Fruit fly (Drosophila melanogaster) whole organism, pupa: ENCODE data around the gene Rab8.

ENCODE experiments used
- CG10348 ChIP-seq: fragments of 200-800 bp; sonication (Bioruptor generic); IDR thresholded peaks from 2 replicates; pipeline ENCODE4 v1.3.6; 2022; ENCODE audit warnings: missing biosample characterization, missing genetic modification characterization
- CG12605 ChIP-seq: fragments of 200-800 bp; sonication (Bioruptor generic); IDR thresholded peaks from 2 replicates; pipeline ENCODE4 v1.3.6; 2022; ENCODE audit warnings: missing biosample characterization, missing genetic modification characterization
- CG15710 ChIP-seq: fragments of 200-800 bp; sonication (Bioruptor generic); optimal IDR thresholded peaks from 2 replicates; lab custom pipeline; 2018; ENCODE audit warnings: missing biosample characterization, mild to moderate bottlenecking, missing genetic modification characterization, moderate library complexity
- CG17806 ChIP-seq: fragments of 200-800 bp; sonication (Bioruptor generic); optimal IDR thresholded peaks from 2 replicates; lab custom pipeline; 2018; ENCODE audit warnings: missing biosample characterization, mild to moderate bottlenecking, missing genetic modification characterization, moderate library complexity
- CG32121 ChIP-seq: fragments of 200-800 bp; sonication (Bioruptor generic); IDR thresholded peaks from 2 replicates; pipeline ENCODE4 v1.3.6; 2022; ENCODE audit warnings: missing biosample characterization, missing genetic modification characterization
- CG34367 ChIP-seq: fragments of 200-800 bp; sonication (Bioruptor generic); optimal IDR thresholded peaks from 2 replicates; lab custom pipeline; 2018; ENCODE audit warnings: missing biosample characterization, mild to moderate bottlenecking, missing genetic modification characterization
- CG9948 ChIP-seq: fragments of 200-800 bp; sonication (Bioruptor generic); optimal IDR thresholded peaks from 2 replicates; lab custom pipeline; 2018; ENCODE audit warnings: missing biosample characterization, mild to moderate bottlenecking, missing genetic modification characterization, moderate library complexity
- EcR ChIP-seq: fragments of 200-800 bp; sonication (Bioruptor generic); optimal IDR thresholded peaks from 3 replicates; lab custom pipeline; 2019; ENCODE audit warnings: missing biosample characterization, missing genetic modification characterization, mild to moderate bottlenecking, moderate library complexity, missing genetic modification reagents
- Ets98B ChIP-seq: fragments of 200-800 bp; sonication (Bioruptor generic); IDR thresholded peaks from 2 replicates; pipeline ENCODE4 v1.3.6; 2022; ENCODE audit warnings: missing biosample characterization, missing genetic modification characterization
- Pif1B ChIP-seq: fragments of 200-800 bp; sonication (Bioruptor generic); optimal IDR thresholded peaks from 3 replicates; lab custom pipeline; 2016; ENCODE audit warnings: missing biosample characterization, missing genetic modification characterization
- Snoo ChIP-seq: fragments of 200-800 bp; sonication (Bioruptor generic); optimal IDR thresholded peaks from 3 replicates; lab custom pipeline; 2017; ENCODE audit warnings: missing biosample characterization, mild to moderate bottlenecking, missing genetic modification characterization, inconsistent platforms
- gl ChIP-seq: fragments of 200-800 bp; sonication (Bioruptor generic); optimal IDR thresholded peaks from 2 replicates; lab custom pipeline; 2018; ENCODE audit warnings: missing biosample characterization, mild to moderate bottlenecking, missing genetic modification characterization

DNA sequence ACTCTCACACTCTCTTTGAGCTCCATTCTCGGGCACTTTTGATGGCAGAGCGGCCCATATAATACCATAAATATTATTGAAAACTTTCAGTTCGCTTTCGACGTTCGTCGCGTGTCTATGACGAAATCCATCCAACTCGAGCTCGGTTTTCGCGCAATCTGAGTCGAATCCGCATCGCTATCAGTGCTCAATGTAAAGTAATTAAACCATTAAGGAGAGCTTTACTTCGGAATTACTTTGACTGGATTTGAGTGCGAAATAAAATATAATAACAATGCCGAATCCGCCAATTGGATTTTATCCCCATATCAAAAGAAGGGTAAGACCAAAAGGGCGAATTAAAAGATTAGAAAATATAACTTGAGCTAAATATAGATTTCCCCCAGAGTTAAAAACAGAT is 22.8 kb downstream of the Rab8 start:
- TF ChIP-seq CG34367 (tag; lab: Kevin White, UChicago) = no peak
- TF ChIP-seq Pif1B (GFP tag; lab: Kevin White, UChicago) = no peak
- no peak for TF ChIP-seq CG15710 (tag; lab: Kevin White, UChicago)
- TF ChIP-seq Snoo (tag; lab: Kevin White, UChicago) = no peak
- TF ChIP-seq CG9948 (tag; lab: Kevin White, UChicago) = no peak
- TF ChIP-seq CG17806 (tag; lab: Kevin White, UChicago) = no peak
- TF ChIP-seq CG32121 = no peak
- no peak for TF ChIP-seq gl (tag; lab: Kevin White, UChicago)
- TF ChIP-seq EcR = no peak
- TF ChIP-seq CG10348 (GFP tag; lab: Robert Waterston, UW) = no peak
- TF ChIP-seq Ets98B (GFP tag; lab: Robert Waterston, UW) = no peak
- no peak for TF ChIP-seq CG12605 (GFP tag; lab: Robert Waterston, UW)
